Worm (Caenorhabditis elegans): ENCODE results near the gene F10E9.11.

Gene F10E9.11

ce11 chrIII:8322645-8323213 is 3.7 kb upstream of the F10E9.11 start, which contains the start of gene F10E9.1:
F10E9.1 (plus strand) TSS chrIII:8323163.
- TF ChIP-seq nhr-11 (tag; optimal IDR thresholded peaks at IDR 0.05) = no peak
- no peak for TF ChIP-seq rnt-1 (tag; optimal IDR thresholded peaks at IDR 0.05)
- no peak for TF ChIP-seq ceh-9 (tag; optimal IDR thresholded peaks at IDR 0.05)
- no peak for TF ChIP-seq pax-1 (tag; optimal IDR thresholded peaks at IDR 0.05)
- TF ChIP-seq Y22D7AL.16 (tag; optimal IDR thresholded peaks at IDR 0.05) = no peak
- no peak for TF ChIP-seq lin-11 (tag; optimal IDR thresholded peaks at IDR 0.05)
- no peak for TF ChIP-seq ceh-31 (tag; optimal IDR thresholded peaks at IDR 0.05)
- no peak for TF ChIP-seq dmd-4 (tag; optimal IDR thresholded peaks at IDR 0.05; ENCODE audit: borderline replicate concordance)
- no peak for TF ChIP-seq gmeb-2 (tag; optimal IDR thresholded peaks at IDR 0.05)
- no peak for TF ChIP-seq hlh-8 (tag; optimal IDR thresholded peaks at IDR 0.05)
- no peak for TF ChIP-seq ceh-30 (tag; optimal IDR thresholded peaks at IDR 0.05)
- no peak for TF ChIP-seq pat-9 (tag; optimal IDR thresholded peaks at IDR 0.05)
- TF ChIP-seq pha-2 (tag; optimal IDR thresholded peaks at IDR 0.05) = no peak

ce11 chrIII:8321225-8321624 is 2.2 kb upstream of the F10E9.11 start:
- no peak for TF ChIP-seq ceh-31 (tag; optimal IDR thresholded peaks at IDR 0.05)

ce11 chrIII:8320183-8320582 is 1.1 kb upstream of the F10E9.11 start, which contains the start of gene F10E9.10:
F10E9.10 (minus strand) TSS chrIII:8320283.
- no peak for TF ChIP-seq lim-6 (tag; optimal IDR thresholded peaks at IDR 0.05)
- TF ChIP-seq Y22D7AL.16 (tag; optimal IDR thresholded peaks at IDR 0.05) = no peak
- no peak for TF ChIP-seq nfya-1 (tag; optimal IDR thresholded peaks at IDR 0.05)
- TF ChIP-seq pag-3 (tag; optimal IDR thresholded peaks at IDR 0.05; ENCODE audit: borderline replicate concordance) = no peak
- no peak for TF ChIP-seq ceh-9 (tag; optimal IDR thresholded peaks at IDR 0.05)
- TF ChIP-seq C38D4.7 (GFP tag; optimal IDR thresholded peaks at IDR 0.05) = no peak
- TF ChIP-seq madf-2 (tag; optimal IDR thresholded peaks at IDR 0.05) = no peak
- TF ChIP-seq unc-42 (tag; optimal IDR thresholded peaks at IDR 0.05) = no peak
- TF ChIP-seq pha-2 (tag; optimal IDR thresholded peaks at IDR 0.05) = no peak

ce11 chrIII:8318488-8318887 is 572 bp downstream of the F10E9.11 start, which contains the start of gene sas-4:
sas-4 (minus strand) TSS chrIII:8318588.
- no peak for TF ChIP-seq ceh-31 (tag; optimal IDR thresholded peaks at IDR 0.05)
- no peak for TF ChIP-seq ets-4 (tag; optimal IDR thresholded peaks at IDR 0.05)
- TF ChIP-seq ahr-1 (tag; optimal IDR thresholded peaks at IDR 0.05) = no peak
- TF ChIP-seq fax-1 (tag; optimal IDR thresholded peaks at IDR 0.05) = no peak
- TF ChIP-seq C38D4.7 (GFP tag; optimal IDR thresholded peaks at IDR 0.05) = no peak
- TF ChIP-seq K02D7.2 (tag; optimal IDR thresholded peaks at IDR 0.05) = no peak
- no peak for TF ChIP-seq F13H6.1 (tag; optimal IDR thresholded peaks at IDR 0.05)

- TF ChIP-seq ceh-31 (tag; optimal IDR thresholded peaks at IDR 0.05) (no peak), ama-1 (optimal IDR thresholded peaks at IDR 0.05) (no peak), dve-1 (tag; optimal IDR thresholded peaks at IDR 0.05) (no peak), pha-4 (tag; optimal IDR thresholded peaks at IDR 0.05) (no peak), lim-6 (tag; optimal IDR thresholded peaks at IDR 0.05) (no peak), unc-42 (tag; optimal IDR thresholded peaks at IDR 0.05) (no peak), npax-4 (tag; optimal IDR thresholded peaks at IDR 0.05) (no peak), eyg-1 (tag; optimal IDR thresholded peaks at IDR 0.05) (no peak)
These were observed 6.7 kb downstream of the F10E9.11 start, which contains the start of gene F10E9.2 for ce11 chrIII:8312393-8312792. F10E9.2 (plus strand) TSS chrIII:8312693.

- TF ChIP-seq Y22D7AL.16 (tag; optimal IDR thresholded peaks at IDR 0.05) (no peak), ceh-6 (GFP tag; optimal IDR thresholded peaks at IDR 0.05) (no peak), ceh-9 (tag; optimal IDR thresholded peaks at IDR 0.05) (no peak), rnt-1 (tag; optimal IDR thresholded peaks at IDR 0.05) (no peak), nfya-1 (tag; optimal IDR thresholded peaks at IDR 0.05) (peak; percentile 53), ref-2 (tag; optimal IDR thresholded peaks at IDR 0.05) (no peak)
These were observed 8.6 kb downstream of the F10E9.11 start, which contains the start of gene F10E9.3 for ce11 chrIII:8310239-8311057. F10E9.3 (plus strand) TSS chrIII:8311007.

Data from whole organism, late embryonic.